Worm (Caenorhabditis elegans): ENCODE results near the gene F41B5.12.

The F41B5.12 gene

ce11 chrV:2260660-2261059 is at the start of gene F41B5.12:
F41B5.12 (plus strand) TSS chrV:2260960.
- no peak for TF ChIP-seq aly-1 (tag; optimal IDR thresholded peaks at IDR 0.05)

- TF ChIP-seq ets-7 (tag; optimal IDR thresholded peaks at IDR 0.05) = no peak
- TF ChIP-seq aly-1 (tag; optimal IDR thresholded peaks at IDR 0.05) = no peak
- TF ChIP-seq hmg-4 (GFP tag; optimal IDR thresholded peaks at IDR 0.05) = no peak
- no peak for TF ChIP-seq ceh-13 (GFP tag; optimal IDR thresholded peaks at IDR 0.05)
- TF ChIP-seq tbx-37 (GFP tag; conservative IDR thresholded peaks at IDR 0.05) = no peak
- no peak for TF ChIP-seq B0310.2 (tag; optimal IDR thresholded peaks at IDR 0.05)
- TF ChIP-seq pes-1 (GFP tag; IDR thresholded peaks at IDR 0.05) = no peak
- TF ChIP-seq F13C5.2 (tag; optimal IDR thresholded peaks at IDR 0.05) = no peak
- TF ChIP-seq ceh-36 (tag; optimal IDR thresholded peaks at IDR 0.05) = no peak
Measured at ce11 chrV:2211936-2212335, 48.8 kb upstream of the F41B5.12 start, which contains the start of gene nhr-133. nhr-133 (minus strand) TSS chrV:2212118.

- TF ChIP-seq scrt-1 (GFP tag; IDR thresholded peaks at IDR 0.05) (no peak), tbx-11 (GFP tag; IDR thresholded peaks at IDR 0.05) (no peak), ceh-36 (tag; optimal IDR thresholded peaks at IDR 0.05) (no peak)
Measured at ce11 chrV:2214428-2215038, 46.2 kb upstream of the F41B5.12 start, which contains the start of gene nhr-184. nhr-184 (minus strand) TSS chrV:2214478.

ce11 chrV:2215352-2215751 is 45.4 kb upstream of the F41B5.12 start, which contains the start of gene nstp-8:
nstp-8 (plus strand) TSS chrV:2215652.
- TF ChIP-seq sea-1 (GFP tag; conservative IDR thresholded peaks at IDR 0.05) = no peak
- TF ChIP-seq pes-1 (GFP tag; IDR thresholded peaks at IDR 0.05) = no peak
- TF ChIP-seq hmg-4 (GFP tag; optimal IDR thresholded peaks at IDR 0.05) = no peak

- TF ChIP-seq ets-7 (tag; optimal IDR thresholded peaks at IDR 0.05) (no peak), ama-1 (optimal IDR thresholded peaks at IDR 0.05) (no peak), ceh-13 (GFP tag; optimal IDR thresholded peaks at IDR 0.05) (no peak), aly-1 (tag; optimal IDR thresholded peaks at IDR 0.05) (no peak), B0310.2 (tag; optimal IDR thresholded peaks at IDR 0.05) (no peak), hmg-4 (GFP tag; optimal IDR thresholded peaks at IDR 0.05) (no peak), sea-1 (GFP tag; conservative IDR thresholded peaks at IDR 0.05) (no peak), scrt-1 (GFP tag; IDR thresholded peaks at IDR 0.05) (no peak), tbx-11 (GFP tag; IDR thresholded peaks at IDR 0.05) (no peak)
Measured at ce11 chrV:2216927-2217326, 43.8 kb upstream of the F41B5.12 start.

ce11 chrV:2218803-2219202 is 42.0 kb upstream of the F41B5.12 start, which contains the start of gene nhr-56:
nhr-56 (plus strand) TSS chrV:2219004.
- TF ChIP-seq ceh-36 (tag; optimal IDR thresholded peaks at IDR 0.05) = no peak
- no peak for TF ChIP-seq ama-1 (optimal IDR thresholded peaks at IDR 0.05)
- no peak for TF ChIP-seq F13C5.2 (tag; optimal IDR thresholded peaks at IDR 0.05)
- no peak for TF ChIP-seq flt-1 (GFP tag; IDR thresholded peaks at IDR 0.05)
- TF ChIP-seq pes-1 (GFP tag; IDR thresholded peaks at IDR 0.05) = no peak
- no peak for TF ChIP-seq scrt-1 (GFP tag; IDR thresholded peaks at IDR 0.05)
- TF ChIP-seq ets-7 (tag; optimal IDR thresholded peaks at IDR 0.05) = no peak
- TF ChIP-seq hmg-4 (GFP tag; optimal IDR thresholded peaks at IDR 0.05) = no peak
- no peak for TF ChIP-seq tra-4 (tag; optimal IDR thresholded peaks at IDR 0.05)
- no peak for TF ChIP-seq tbx-37 (GFP tag; conservative IDR thresholded peaks at IDR 0.05)
- no peak for TF ChIP-seq hmbx-1 (tag; optimal IDR thresholded peaks at IDR 0.05)
- no peak for TF ChIP-seq tbx-11 (GFP tag; IDR thresholded peaks at IDR 0.05)
- no peak for TF ChIP-seq B0310.2 (tag; optimal IDR thresholded peaks at IDR 0.05)

ce11 chrV:2221764-2222163 is 39.0 kb upstream of the F41B5.12 start, which contains the start of gene nhr-128:
nhr-128 (plus strand) TSS chrV:2222064.
- no peak for TF ChIP-seq hmg-4 (GFP tag; optimal IDR thresholded peaks at IDR 0.05)

- TF ChIP-seq ceh-36 (tag; optimal IDR thresholded peaks at IDR 0.05) = no peak
- TF ChIP-seq sea-1 (GFP tag; conservative IDR thresholded peaks at IDR 0.05) = no peak
- no peak for TF ChIP-seq tra-4 (tag; optimal IDR thresholded peaks at IDR 0.05)
- TF ChIP-seq hmbx-1 (tag; optimal IDR thresholded peaks at IDR 0.05) = no peak
- TF ChIP-seq tbx-11 (GFP tag; IDR thresholded peaks at IDR 0.05) = no peak
- no peak for TF ChIP-seq pes-1 (GFP tag; IDR thresholded peaks at IDR 0.05)
- no peak for TF ChIP-seq aly-1 (tag; optimal IDR thresholded peaks at IDR 0.05)
- no peak for TF ChIP-seq ceh-13 (GFP tag; optimal IDR thresholded peaks at IDR 0.05)
- no peak for TF ChIP-seq ama-1 (optimal IDR thresholded peaks at IDR 0.05)
- no peak for TF ChIP-seq hnd-1 (tag; optimal IDR thresholded peaks at IDR 0.05)
- no peak for TF ChIP-seq hmg-4 (GFP tag; optimal IDR thresholded peaks at IDR 0.05)
- TF ChIP-seq ets-7 (tag; optimal IDR thresholded peaks at IDR 0.05) = no peak
- TF ChIP-seq B0310.2 (tag; optimal IDR thresholded peaks at IDR 0.05) = no peak
- no peak for TF ChIP-seq scrt-1 (GFP tag; IDR thresholded peaks at IDR 0.05)
- TF ChIP-seq flt-1 (GFP tag; IDR thresholded peaks at IDR 0.05) = no peak
- TF ChIP-seq tbx-37 (GFP tag; conservative IDR thresholded peaks at IDR 0.05) = no peak
Measured at ce11 chrV:2225130-2225529, 35.6 kb upstream of the F41B5.12 start, which contains the start of gene nhr-103. nhr-103 (plus strand) TSS chrV:2225430.

ce11 chrV:2226903-2227302 is 33.9 kb upstream of the F41B5.12 start, which contains the start of gene nhr-18:
nhr-18 (plus strand) TSS chrV:2227203.
- no peak for TF ChIP-seq flt-1 (GFP tag; IDR thresholded peaks at IDR 0.05)
- TF ChIP-seq hnd-1 (tag; optimal IDR thresholded peaks at IDR 0.05) = no peak
- no peak for TF ChIP-seq sea-1 (GFP tag; conservative IDR thresholded peaks at IDR 0.05)
- TF ChIP-seq aly-1 (tag; optimal IDR thresholded peaks at IDR 0.05) = no peak
- TF ChIP-seq ama-1 (optimal IDR thresholded peaks at IDR 0.05) = no peak
- TF ChIP-seq tbx-37 (GFP tag; conservative IDR thresholded peaks at IDR 0.05) = no peak
- no peak for TF ChIP-seq F13C5.2 (tag; optimal IDR thresholded peaks at IDR 0.05)
- no peak for TF ChIP-seq scrt-1 (GFP tag; IDR thresholded peaks at IDR 0.05)
- TF ChIP-seq ets-7 (tag; optimal IDR thresholded peaks at IDR 0.05) = no peak
- no peak for TF ChIP-seq tra-4 (tag; optimal IDR thresholded peaks at IDR 0.05)
- TF ChIP-seq pes-1 (GFP tag; IDR thresholded peaks at IDR 0.05) = no peak
- TF ChIP-seq hmbx-1 (tag; optimal IDR thresholded peaks at IDR 0.05) = no peak
- TF ChIP-seq B0310.2 (tag; optimal IDR thresholded peaks at IDR 0.05) = no peak
- no peak for TF ChIP-seq tbx-11 (GFP tag; IDR thresholded peaks at IDR 0.05)
- TF ChIP-seq hmg-4 (GFP tag; optimal IDR thresholded peaks at IDR 0.05) = no peak
